Fruit fly (Drosophila melanogaster) whole organism, embryonic: Measurements from ENCODE around the gene CG12081.

Experiments used
- CG11504 ChIP-seq: fragments of 200-800 bp; sonication (Bioruptor generic); optimal IDR thresholded peaks from 3 replicates; lab custom pipeline; 2019; ENCODE audit warnings: missing biosample characterization, mild to moderate bottlenecking, missing genetic modification characterization, moderate library complexity
- CG12744 ChIP-seq: fragments of 200-800 bp; sonication (Bioruptor generic); optimal IDR thresholded peaks from 2 replicates; lab custom pipeline; 2016; ENCODE audit warnings: missing biosample characterization, missing genetic modification characterization
- CG13894 ChIP-seq: fragments of 200-800 bp; sonication (Bioruptor generic); optimal IDR thresholded peaks from 3 replicates; lab custom pipeline; 2018; ENCODE audit warnings: missing biosample characterization, mild to moderate bottlenecking, missing genetic modification characterization, moderate library complexity
- CG14860 ChIP-seq: fragments of 200-800 bp; sonication (Bioruptor generic); IDR thresholded peaks from 3 replicates; pipeline ENCODE4 v1.3.6; 2022; ENCODE audit warnings: missing biosample characterization, missing genetic modification characterization; ENCODE audit not compliant: partially characterized antibody
- CG15269 ChIP-seq: fragments of 200-800 bp; sonication (Bioruptor generic); optimal IDR thresholded peaks from 2 replicates; lab custom pipeline; 2018; ENCODE audit warnings: missing biosample characterization, mild to moderate bottlenecking, missing genetic modification characterization, moderate library complexity
- CG17829 ChIP-seq: fragments of 200-800 bp; optimal IDR thresholded peaks from 2 replicates; lab custom pipeline; 2019; ENCODE audit warnings: missing biosample characterization, mild to moderate bottlenecking, missing genetic modification characterization, moderate library complexity
- CG1832 ChIP-seq: fragments of 200-800 bp; sonication (Bioruptor generic); optimal IDR thresholded peaks from 2 replicates; lab custom pipeline; 2017; ENCODE audit warnings: missing biosample characterization, mild to moderate bottlenecking, missing genetic modification characterization, inconsistent platforms
- CG2889 ChIP-seq: fragments of 200-800 bp; sonication (Bioruptor generic); IDR thresholded peaks from 3 replicates; pipeline ENCODE4 v1.3.6; 2022; ENCODE audit warnings: missing biosample characterization, missing genetic modification characterization
- CG30403 ChIP-seq: fragments of 200-800 bp; sonication (Bioruptor generic); optimal IDR thresholded peaks from 3 replicates; lab custom pipeline; 2016; ENCODE audit warnings: missing biosample characterization, missing genetic modification characterization
- CG3407 ChIP-seq: fragments of 200-800 bp; sonication (Bioruptor generic); optimal IDR thresholded peaks from 2 replicates; lab custom pipeline; 2018; ENCODE audit warnings: missing biosample characterization, mild to moderate bottlenecking, missing genetic modification characterization
- CG34376 ChIP-seq: fragments of 200-800 bp; sonication (Bioruptor generic); optimal IDR thresholded peaks from 2 replicates; lab custom pipeline; 2018; ENCODE audit warnings: missing biosample characterization, mild to moderate bottlenecking, missing genetic modification characterization
- CG34422 ChIP-seq: fragments of 200-800 bp; sonication (Bioruptor generic); IDR thresholded peaks from 3 replicates; pipeline ENCODE4 v1.3.6; 2022; ENCODE audit warnings: missing biosample characterization, missing genetic modification characterization
- CG3838 ChIP-seq: fragments of 200-800 bp; sonication (Bioruptor generic); optimal IDR thresholded peaks from 3 replicates; lab custom pipeline; 2016; ENCODE audit warnings: missing biosample characterization, missing genetic modification characterization
- CG4707 ChIP-seq: fragments of 200-800 bp; sonication (Bioruptor generic); optimal IDR thresholded peaks from 2 replicates; lab custom pipeline; 2018; ENCODE audit warnings: missing biosample characterization, mild to moderate bottlenecking, missing genetic modification characterization, moderate library complexity
- CG5953 ChIP-seq: fragments of 200-800 bp; sonication (Bioruptor generic); IDR thresholded peaks from 2 replicates; pipeline ENCODE4 v1.3.6; 2022; ENCODE audit warnings: missing biosample characterization, missing genetic modification characterization
- CG6689 ChIP-seq: fragments of 200-800 bp; sonication (Bioruptor generic); IDR thresholded peaks from 2 replicates; pipeline ENCODE4 v1.3.6; 2022; ENCODE audit warnings: missing biosample characterization, missing genetic modification characterization
- CG7271 ChIP-seq: fragments of 200-800 bp; sonication (Bioruptor generic); optimal IDR thresholded peaks from 2 replicates; lab custom pipeline; 2018; ENCODE audit warnings: missing biosample characterization, mild to moderate bottlenecking, missing genetic modification characterization, moderate library complexity
- CG7963 ChIP-seq: fragments of 200-800 bp; sonication (Bioruptor generic); IDR thresholded peaks from 3 replicates; pipeline ENCODE4 v1.3.6; 2022; ENCODE audit warnings: missing biosample characterization, missing genetic modification characterization; ENCODE audit not compliant: partially characterized antibody
- CG7987 ChIP-seq: fragments of 200-800 bp; sonication (Bioruptor generic); optimal IDR thresholded peaks from 2 replicates; lab custom pipeline; 2018; ENCODE audit warnings: missing biosample characterization, mild to moderate bottlenecking, missing genetic modification characterization, moderate library complexity
- CG8281 ChIP-seq: fragments of 200-800 bp; sonication (Bioruptor generic); optimal IDR thresholded peaks from 2 replicates; lab custom pipeline; 2018; ENCODE audit warnings: missing biosample characterization, mild to moderate bottlenecking, missing genetic modification characterization, moderate library complexity
- CG8478 ChIP-seq: fragments of >200 bp; optimal IDR thresholded peaks from 2 replicates; lab custom pipeline; 2018
- CG9727 ChIP-seq: fragments of 200-800 bp; sonication (Bioruptor generic); optimal IDR thresholded peaks from 3 replicates; lab custom pipeline; 2017; ENCODE audit warnings: missing biosample characterization, mild to moderate bottlenecking, missing genetic modification characterization
- CG9932 ChIP-seq: fragments of 200-800 bp; sonication (Bioruptor generic); IDR thresholded peaks from 2 replicates; pipeline ENCODE4 v1.3.6; 2022; ENCODE audit warnings: missing biosample characterization, missing genetic modification characterization
- CrebB ChIP-seq: fragments of 200-800 bp; sonication (Bioruptor generic); optimal IDR thresholded peaks from 3 replicates; lab custom pipeline; 2018; ENCODE audit warnings: missing biosample characterization, mild to moderate bottlenecking, missing genetic modification characterization
- D ChIP-seq, 2 experiments: fragments of 200-800 bp in 1 of 2; fragments of >200 bp in 1 of 2; sonication (Bioruptor generic) in 1 of 2; optimal IDR thresholded peaks; 2 replicates in 1 of 2; 3 replicates in 1 of 2; lab custom pipeline; 2017; ENCODE audit warnings: mild to moderate bottlenecking in 1 of 2, missing biosample characterization in 1 of 2, missing genetic modification characterization in 1 of 2, missing genetic modification reagents in 1 of 2
- Dek ChIP-seq: fragments of 200-800 bp; sonication (Bioruptor generic); optimal IDR thresholded peaks from 3 replicates; lab custom pipeline; 2019; ENCODE audit warnings: missing biosample characterization, mild to moderate bottlenecking, missing genetic modification characterization, moderate library complexity
- Dfd ChIP-seq, 2 experiments: fragments of >200 bp; optimal IDR thresholded peaks; 2 replicates each; lab custom pipeline; 2017; ENCODE audit warnings: missing biosample characterization in 2 of 2, missing genetic modification characterization in 2 of 2
- Fer1 ChIP-seq: fragments of 200-800 bp; sonication (Bioruptor generic); optimal IDR thresholded peaks from 2 replicates; lab custom pipeline; 2017; ENCODE audit warnings: missing biosample characterization, mild to moderate bottlenecking, missing genetic modification characterization
- Fer2 ChIP-seq: fragments of 200-800 bp; sonication (Bioruptor generic); optimal IDR thresholded peaks from 2 replicates; lab custom pipeline; 2018; ENCODE audit warnings: missing biosample characterization, mild to moderate bottlenecking, missing genetic modification characterization, moderate library complexity
- Fer3 ChIP-seq: fragments of 200-800 bp; sonication (Bioruptor generic); optimal IDR thresholded peaks from 2 replicates; lab custom pipeline; 2018; ENCODE audit warnings: missing biosample characterization, mild to moderate bottlenecking, missing genetic modification characterization, moderate library complexity
- H2.0 ChIP-seq: fragments of 200-800 bp; sonication (Bioruptor generic); IDR thresholded peaks from 2 replicates; pipeline ENCODE4 v1.3.6; 2022; ENCODE audit warnings: missing biosample characterization, missing genetic modification characterization
- Meics ChIP-seq: fragments of 200-800 bp; sonication (Bioruptor generic); optimal IDR thresholded peaks from 2 replicates; lab custom pipeline; 2017; ENCODE audit warnings: missing biosample characterization, mild to moderate bottlenecking, missing genetic modification characterization
- Sin3A ChIP-seq: fragments of >200 bp; optimal IDR thresholded peaks from 2 replicates; lab custom pipeline; 2018
- Sry-δ ChIP-seq: fragments of 200-800 bp; sonication (Bioruptor generic); optimal IDR thresholded peaks from 2 replicates; lab custom pipeline; 2016; ENCODE audit warnings: missing biosample characterization, missing genetic modification characterization
- amos ChIP-seq: fragments of 200-800 bp; sonication (Bioruptor generic); IDR thresholded peaks from 2 replicates; pipeline ENCODE4 v1.3.6; 2022; ENCODE audit warnings: missing biosample characterization, missing genetic modification characterization; ENCODE audit not compliant: partially characterized antibody
- cato ChIP-seq: fragments of 200-800 bp; sonication (Bioruptor generic); optimal IDR thresholded peaks from 2 replicates; lab custom pipeline; 2016; ENCODE audit warnings: missing biosample characterization, missing genetic modification characterization, borderline replicate concordance
- ci ChIP-seq: fragments of 200-800 bp; sonication (Bioruptor generic); IDR thresholded peaks from 3 replicates; pipeline ENCODE4 v1.3.6; 2022; ENCODE audit warnings: missing biosample characterization, missing genetic modification characterization
- disco-r ChIP-seq: fragments of 200-800 bp; sonication (Bioruptor generic); optimal IDR thresholded peaks from 2 replicates; lab custom pipeline; 2016; ENCODE audit warnings: missing biosample characterization, missing genetic modification characterization
- grn ChIP-seq: fragments of 200-800 bp; sonication (Bioruptor generic); optimal IDR thresholded peaks from 3 replicates; lab custom pipeline; 2017; ENCODE audit warnings: missing biosample characterization, missing genetic modification characterization
- her ChIP-seq: fragments of 200-800 bp; sonication (Bioruptor generic); optimal IDR thresholded peaks from 2 replicates; lab custom pipeline; 2016; ENCODE audit warnings: missing biosample characterization, missing genetic modification characterization
- ind ChIP-seq: fragments of 200-800 bp; sonication (Bioruptor generic); optimal IDR thresholded peaks from 3 replicates; lab custom pipeline; 2016; ENCODE audit warnings: missing biosample characterization, missing genetic modification characterization
- kni ChIP-seq: fragments of 200-800 bp; sonication (Bioruptor generic); optimal IDR thresholded peaks from 3 replicates; lab custom pipeline; 2017; ENCODE audit warnings: mild to moderate bottlenecking, missing biosample characterization, missing genetic modification reagents, missing genetic modification characterization
- mam ChIP-seq: fragments of 200-800 bp; sonication (Bioruptor generic); optimal IDR thresholded peaks from 3 replicates; lab custom pipeline; 2016; ENCODE audit warnings: missing biosample characterization, missing genetic modification characterization
- mirr ChIP-seq: fragments of 200-800 bp; sonication (Bioruptor generic); optimal IDR thresholded peaks from 3 replicates; lab custom pipeline; 2018; ENCODE audit warnings: missing biosample characterization, mild to moderate bottlenecking, missing genetic modification characterization
- odd ChIP-seq: fragments of 200-800 bp; sonication (Bioruptor generic); optimal IDR thresholded peaks from 2 replicates; lab custom pipeline; 2017; ENCODE audit warnings: missing biosample characterization, mild to moderate bottlenecking, missing genetic modification characterization
- prd ChIP-seq, 3 experiments: fragments of >200 bp in 2 of 3; fragments of 200-800 bp in 1 of 3; sonication (Bioruptor generic) in 1 of 3; optimal IDR thresholded peaks in 2 of 3; IDR thresholded peaks in 1 of 3; 2 replicates in 2 of 3; 3 replicates in 1 of 3; pipeline versions ENCODE4 v1.3.6 to Lab custom; 2017 to 2022; ENCODE audit warnings: missing biosample characterization in 1 of 3, missing genetic modification characterization in 1 of 3
- pzg ChIP-seq: fragments of 200-800 bp; sonication (Bioruptor generic); optimal IDR thresholded peaks from 3 replicates; lab custom pipeline; 2018; ENCODE audit warnings: missing biosample characterization, mild to moderate bottlenecking, missing genetic modification characterization, moderate library complexity
- repo ChIP-seq: fragments of 200-800 bp; sonication (Bioruptor generic); optimal IDR thresholded peaks from 2 replicates; lab custom pipeline; 2016; ENCODE audit warnings: missing biosample characterization, missing genetic modification characterization
- sima ChIP-seq: fragments of 200-800 bp; sonication (Bioruptor generic); optimal IDR thresholded peaks from 2 replicates; lab custom pipeline; 2016; ENCODE audit warnings: missing biosample characterization, missing genetic modification characterization
- vvl ChIP-seq: fragments of 200-800 bp; sonication (Bioruptor generic); IDR thresholded peaks from 2 replicates; pipeline ENCODE4 v1.3.6; 2022; ENCODE audit warnings: missing biosample characterization, missing genetic modification characterization
- zfh1 ChIP-seq: fragments of 200-800 bp; sonication (Bioruptor generic); IDR thresholded peaks from 3 replicates; pipeline ENCODE4 v1.3.6; 2022; ENCODE audit warnings: missing biosample characterization, missing genetic modification characterization

CG12081 gene

dm6 chrX:8591685-8592127, 3.1 kb downstream of the CG12081 start, which contains the start of the genes CG12659 and Crag (continued):
- TF ChIP-seq CG5953 (GFP tag; lab: Robert Waterston, UW) (no peak), kni (GFP tag; lab: Kevin White, UChicago) (no peak), H2.0 (GFP tag; lab: Robert Waterston, UW) (no peak), odd (no peak), mam (GFP tag; lab: Kevin White, UChicago) (no peak), CG6689 (GFP tag; lab: Robert Waterston, UW) (no peak), CG4707 (GFP tag; lab: Kevin White, UChicago) (no peak), zfh1 (GFP tag; lab: Robert Waterston, UW) (no peak), CG14860 (peak; percentile 71), D (optimal IDR thresholded peaks at IDR 0.05; lab: Kevin White, UChicago) (no peak), D (GFP tag; optimal IDR thresholded peaks at IDR 0.05; lab: Kevin White, UChicago) (no peak), CG3407 (GFP tag; lab: Kevin White, UChicago) (no peak), disco-r (GFP tag; lab: Kevin White, UChicago) (no peak), CG12744 (GFP tag; lab: Kevin White, UChicago) (no peak), Dfd (GFP tag; optimal IDR thresholded peaks at IDR 0.05; lab: Kevin White, UChicago) (no peak), grn (GFP tag; lab: Kevin White, UChicago) (no peak), CG7271 (tag; lab: Kevin White, UChicago) (no peak), CG11504 (no peak), Sry-δ (GFP tag; lab: Kevin White, UChicago) (peak; percentile 86), amos (peak; percentile 59), her (no peak), CG34422 (GFP tag; lab: Robert Waterston, UW) (no peak), CrebB (tag; lab: Kevin White, UChicago) (no peak), repo (GFP tag; lab: Kevin White, UChicago) (no peak), Meics (GFP tag; lab: Kevin White, UChicago) (no peak), Fer1 (GFP tag; lab: Kevin White, UChicago) (no peak), pzg (GFP tag; lab: Kevin White, UChicago) (peak; percentile 33), CG34376 (GFP tag; lab: Kevin White, UChicago) (no peak), ci (GFP tag; lab: Robert Waterston, UW) (no peak), sima (no peak), CG7987 (GFP tag; lab: Kevin White, UChicago) (no peak), CG15269 (no peak), CG30403 (GFP tag; lab: Kevin White, UChicago) (peak; percentile 32), mirr (GFP tag; lab: Kevin White, UChicago) (no peak), CG13894 (tag; lab: Kevin White, UChicago) (no peak), Sin3A (peak; percentile 59), cato (GFP tag; lab: Kevin White, UChicago) (no peak), CG3838 (GFP tag; lab: Kevin White, UChicago) (no peak), CG8478 (no peak), CG17829 (tag; lab: Kevin White, UChicago) (no peak), CG9727 (GFP tag; lab: Kevin White, UChicago) (no peak), Fer3 (tag; lab: Kevin White, UChicago) (no peak), CG2889 (GFP tag; lab: Robert Waterston, UW) (no peak), vvl (GFP tag; lab: Robert Waterston, UW) (no peak), CG8281 (tag; lab: Kevin White, UChicago) (no peak), Fer2 (tag; lab: Kevin White, UChicago) (no peak), Dek (tag; lab: Kevin White, UChicago) (no peak), prd (optimal IDR thresholded peaks at IDR 0.05; lab: Kevin White, UChicago) (no peak), prd (GFP tag; IDR thresholded peaks at IDR 0.05; lab: Robert Waterston, UW) (no peak), ind (GFP tag; lab: Kevin White, UChicago) (no peak), CG9932 (GFP tag; lab: Robert Waterston, UW) (peak; percentile 47), CG1832 (GFP tag; lab: Kevin White, UChicago) (no peak), CG7963 (GFP tag; lab: Robert Waterston, UW) (peak; percentile 55; the same call in 1 of the 3 replicates)
